Fruit fly (Drosophila melanogaster) S2 (cell line): Measurements from ENCODE around the gene Noc3.

Source experiments
- CG8478 ChIP-seq: fragments of >200 bp; optimal IDR thresholded peaks from 2 replicates; lab custom pipeline; 2018
- CTCF ChIP-seq, 2 experiments: fragments of >200 bp; optimal IDR thresholded peaks; 2 replicates each; lab custom pipeline; 2018

- TF ChIP-seq CG8478 (lab: Kevin White, UChicago) (no peak), CTCF (optimal IDR thresholded peaks at IDR 0.05; lab: Kevin White, UChicago) (no peak)
Observed at dm6 chr3R:7274973-7275525, 28.3 kb upstream of the Noc3 start.
